Worm (Caenorhabditis elegans) whole organism, L3 larva: ENCODE data around the gene fbxa-219.

Experiments used
- ceh-16 ChIP-seq: sonication (generic microtip); optimal IDR thresholded peaks from 2 replicates; lab custom pipeline; 2017; ENCODE audit warnings: missing biosample characterization, missing genetic modification characterization
- ceh-82 ChIP-seq: fragments of 150-350 bp; optimal IDR thresholded peaks from 2 replicates; lab custom pipeline; 2014; ENCODE audit warnings: missing biosample characterization, missing genetic modification characterization
- daf-12 ChIP-seq: fragments of 150-350 bp; optimal IDR thresholded peaks from 2 replicates; lab custom pipeline; 2014; ENCODE audit warnings: missing biosample characterization, missing genetic modification reagents, missing genetic modification characterization
- lin-39 ChIP-seq: fragments of 150-350 bp; optimal IDR thresholded peaks from 2 replicates; lab custom pipeline; 2018; ENCODE audit warnings: missing biosample characterization, missing genetic modification reagents, missing genetic modification characterization
- mdl-1 ChIP-seq: fragments of 150-350 bp; optimal IDR thresholded peaks from 2 replicates; lab custom pipeline; 2014; ENCODE audit warnings: missing biosample characterization, missing genetic modification characterization
- nhr-76 ChIP-seq: fragments of 150-350 bp; sonication (generic microtip); optimal IDR thresholded peaks from 5 replicates; lab custom pipeline; 2014; ENCODE audit warnings: missing biosample characterization, missing genetic modification characterization
- pqm-1 ChIP-seq: fragments of 150-350 bp; optimal IDR thresholded peaks from 2 replicates; lab custom pipeline; 2017; ENCODE audit warnings: missing biosample characterization, missing genetic modification characterization, inconsistent platforms
- sea-2 ChIP-seq: fragments of 150-350 bp; sonication (generic microtip); optimal IDR thresholded peaks from 4 replicates; lab custom pipeline; 2014; ENCODE audit warnings: missing biosample characterization, missing genetic modification reagents, missing genetic modification characterization
- tbx-2 ChIP-seq: sonication (generic microtip); optimal IDR thresholded peaks from 2 replicates; lab custom pipeline; 2016; ENCODE audit warnings: mild to moderate bottlenecking, missing genetic modification characterization, missing compliant biosample characterization
- ztf-4 ChIP-seq: fragments of 150-350 bp; optimal IDR thresholded peaks from 2 replicates; lab custom pipeline; 2014; ENCODE audit warnings: missing biosample characterization, missing genetic modification characterization

DNA sequence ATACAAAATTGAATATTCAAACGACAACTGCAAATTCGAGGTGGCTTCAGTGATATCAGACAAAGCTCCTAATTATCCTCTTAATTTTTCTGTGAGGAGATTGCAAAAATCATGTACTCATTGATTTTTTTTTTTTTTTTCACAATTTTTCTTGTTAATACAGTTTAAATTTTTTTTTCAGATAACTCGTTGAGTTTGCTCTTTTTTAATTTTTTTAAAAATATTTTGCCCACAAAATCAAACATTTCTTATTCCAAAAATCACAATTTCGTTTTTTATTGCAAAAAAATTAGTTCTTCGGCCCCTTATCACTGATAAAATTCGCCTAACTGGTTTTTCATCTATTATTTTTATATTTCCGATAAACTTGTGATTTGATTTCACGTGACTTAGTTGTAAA, 14.4 kb upstream of the fbxa-219 start, which contains the start of gene Y54F10BM.21:
- TF ChIP-seq ceh-82 (no peak), ztf-4 (tag; lab: Kevin White, UChicago) (no peak), daf-12 (tag; lab: Kevin White, UChicago) (no peak), mdl-1 (no peak), sea-2 (no peak), ceh-16 (tag; lab: Kevin White, UChicago) (no peak), lin-39 (tag; lab: Kevin White, UChicago) (no peak), nhr-76 (tag; lab: Kevin White, UChicago) (no peak), tbx-2 (tag; lab: Kevin White, UChicago) (no peak), pqm-1 (tag; lab: Kevin White, UChicago) (no peak)
